Worm (Caenorhabditis elegans) whole organism, L4 larva: ENCODE measurements around the gene irld-9.

ENCODE experiments used
- aly-2 ChIP-seq: sonication (generic microtip); optimal IDR thresholded peaks from 2 replicates; lab custom pipeline; 2018; ENCODE audit warnings: missing biosample characterization, missing genetic modification characterization
- ceh-82 ChIP-seq: sonication (generic microtip); optimal IDR thresholded peaks from 2 replicates; lab custom pipeline; 2017; ENCODE audit warnings: missing biosample characterization, missing genetic modification characterization
- fkh-10 ChIP-seq: fragments of 150-350 bp; optimal IDR thresholded peaks from 2 replicates; lab custom pipeline; 2014; ENCODE audit warnings: missing biosample characterization, missing genetic modification reagents, missing genetic modification characterization
- hif-1 ChIP-seq, 2 experiments: sonication (generic microtip); optimal IDR thresholded peaks; 2 replicates each; lab custom pipeline; 2016 to 2017; ENCODE audit warnings: missing compliant biosample characterization in 2 of 2, missing genetic modification characterization in 2 of 2, missing genetic modification reagents in 2 of 2, missing genotype in 2 of 2, mild to moderate bottlenecking in 1 of 2
- hlh-30 ChIP-seq: sonication (generic microtip); optimal IDR thresholded peaks from 2 replicates; lab custom pipeline; 2017; ENCODE audit warnings: antibody characterized with exemption, mild to moderate bottlenecking, missing genetic modification characterization, missing compliant biosample characterization; ENCODE audit not compliant: insufficient read depth
- lin-29 ChIP-seq: fragments of 200-800 bp; sonication (Bioruptor generic); IDR thresholded peaks from 2 replicates; pipeline ENCODE4 v1.3.6; 2022; ENCODE audit warnings: missing genetic modification reagents, missing genetic modification characterization, missing compliant biosample characterization
- madf-9 ChIP-seq: fragments of 200-800 bp; sonication (Bioruptor generic); conservative IDR thresholded peaks from 2 replicates; pipeline ENCODE4 v1.3.6; 2022; ENCODE audit warnings: missing genetic modification reagents, missing genetic modification characterization, missing compliant biosample characterization
- mep-1 ChIP-seq: fragments of 150-350 bp; sonication (generic microtip); optimal IDR thresholded peaks from 3 replicates; lab custom pipeline; 2014; ENCODE audit warnings: missing biosample characterization, missing genetic modification characterization
- nhr-11 ChIP-seq: fragments of 150-350 bp; optimal IDR thresholded peaks from 2 replicates; lab custom pipeline; 2014; ENCODE audit warnings: missing biosample characterization, missing genetic modification characterization
- nhr-237 ChIP-seq: sonication (generic microtip); optimal IDR thresholded peaks from 2 replicates; lab custom pipeline; 2017; ENCODE audit warnings: missing biosample characterization, missing genetic modification characterization
- nhr-6 ChIP-seq: fragments of 150-350 bp; optimal IDR thresholded peaks from 2 replicates; lab custom pipeline; 2014; ENCODE audit warnings: missing biosample characterization, missing genetic modification characterization
- snpc-4 ChIP-seq: fragments of 150-350 bp; optimal IDR thresholded peaks from 2 replicates; lab custom pipeline; 2014; ENCODE audit warnings: missing biosample characterization, missing genetic modification characterization
- spr-1 ChIP-seq: sonication (generic microtip); optimal IDR thresholded peaks from 2 replicates; lab custom pipeline; 2016; ENCODE audit warnings: mild to moderate bottlenecking, missing genetic modification characterization, missing compliant biosample characterization
- zag-1 ChIP-seq: fragments of 150-350 bp; optimal IDR thresholded peaks from 2 replicates; lab custom pipeline; 2014; ENCODE audit warnings: missing biosample characterization, missing genetic modification characterization

DNA sequence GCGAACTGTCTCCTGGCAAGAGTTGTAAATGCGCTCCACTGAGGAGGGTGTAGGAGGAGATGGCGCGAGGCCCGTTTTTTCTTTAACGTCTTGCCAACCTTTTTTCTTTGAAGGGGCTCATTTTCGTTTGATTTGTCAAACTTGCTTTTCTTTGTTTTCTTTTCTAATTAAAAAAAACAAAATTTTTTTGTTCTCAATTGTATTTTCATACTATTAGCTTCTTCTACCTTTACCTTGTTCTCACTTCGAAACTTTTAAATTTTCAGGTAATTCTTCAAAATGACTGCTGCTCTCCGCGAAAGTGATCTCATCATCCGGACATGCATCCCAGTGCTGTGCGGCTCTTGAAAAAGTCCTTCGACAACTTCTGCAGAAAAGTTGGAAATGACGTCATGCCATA lies 28.8 kb downstream of the irld-9 start, which contains the start of gene fbxa-184:
- TF ChIP-seq nhr-237 (tag; lab: Kevin White, UChicago) (no peak), spr-1 (tag; lab: Kevin White, UChicago) (no peak), aly-2 (no peak), nhr-6 (tag; lab: Kevin White, UChicago) (no peak), lin-29 (GFP tag; lab: Robert Waterston, UW) (no peak), snpc-4 (tag; lab: Kevin White, UChicago) (no peak), mep-1 (tag; lab: Kevin White, UChicago) (no peak), nhr-11 (no peak), hlh-30 (no peak), madf-9 (GFP tag; lab: Robert Waterston, UW) (no peak), zag-1 (tag; lab: Kevin White, UChicago) (no peak), fkh-10 (GFP tag; lab: Kevin White, UChicago) (no peak), hif-1 (tag; optimal IDR thresholded peaks at IDR 0.05; lab: Kevin White, UChicago) (no peak), ceh-82 (tag; lab: Kevin White, UChicago) (no peak)
